Fruit fly (Drosophila melanogaster) whole organism, wandering third instar larva: Measurements from ENCODE around the gene nonA.

ENCODE experiments used
- Abd-B ChIP-seq: fragments of >200 bp; optimal IDR thresholded peaks from 2 replicates; lab custom pipeline; 2017; ENCODE audit warnings: missing biosample characterization, missing genetic modification characterization
- Dif ChIP-seq: fragments of 200-275, 200-300 bp; sonication (Bioruptor generic); optimal IDR thresholded peaks from 2 replicates; lab custom pipeline; 2018; ENCODE audit warnings: missing biosample characterization, missing genetic modification characterization; ENCODE audit not compliant: partially characterized antibody
- HLH106 ChIP-seq: fragments of 200-800 bp; optimal IDR thresholded peaks from 3 replicates; lab custom pipeline; 2019; ENCODE audit warnings: missing biosample characterization, mild to moderate bottlenecking, missing genetic modification characterization, moderate library complexity
- Myc ChIP-seq: fragments of >200 bp; optimal IDR thresholded peaks from 2 replicates; lab custom pipeline; 2017
- brk ChIP-seq: fragments of 200-800 bp; sonication (Bioruptor generic); optimal IDR thresholded peaks from 2 replicates; lab custom pipeline; 2016; ENCODE audit warnings: missing biosample characterization, mild to moderate bottlenecking, missing genetic modification characterization
- foxo ChIP-seq, 2 experiments: fragments of 200-800 bp; sonication (Bioruptor generic); optimal IDR thresholded peaks; 2 replicates in 1 of 2; 3 replicates in 1 of 2; lab custom pipeline; 2016 to 2017; ENCODE audit warnings: missing biosample characterization in 2 of 2, missing genetic modification characterization in 2 of 2
- fru ChIP-seq: fragments of 200-800 bp; sonication (Bioruptor generic); optimal IDR thresholded peaks from 3 replicates; lab custom pipeline; 2016; ENCODE audit warnings: missing biosample characterization, mild to moderate bottlenecking, missing genetic modification characterization
- h ChIP-seq: fragments of 200-800 bp; sonication (Bioruptor generic); optimal IDR thresholded peaks from 3 replicates; lab custom pipeline; 2016; ENCODE audit warnings: missing biosample characterization, mild to moderate bottlenecking, missing genetic modification characterization
- pan ChIP-seq: fragments of >200 bp; optimal IDR thresholded peaks from 2 replicates; lab custom pipeline; 2017
- psq ChIP-seq: fragments of 200-800 bp; sonication (Bioruptor generic); optimal IDR thresholded peaks from 3 replicates; lab custom pipeline; 2017; ENCODE audit warnings: missing biosample characterization, mild to moderate bottlenecking, missing genetic modification characterization, moderate library complexity
- rgr ChIP-seq: fragments of 200-800 bp; sonication (Bioruptor generic); optimal IDR thresholded peaks from 3 replicates; lab custom pipeline; 2016; ENCODE audit warnings: missing biosample characterization, mild to moderate bottlenecking, missing genetic modification characterization
- tai ChIP-seq: sonication (Bioruptor generic); optimal IDR thresholded peaks from 2 replicates; lab custom pipeline; 2016; ENCODE audit warnings: missing biosample characterization, missing genetic modification characterization
- usp ChIP-seq: fragments of >200 bp; optimal IDR thresholded peaks from 2 replicates; lab custom pipeline; 2017; ENCODE audit warnings: missing biosample characterization, missing genetic modification characterization

DNA sequence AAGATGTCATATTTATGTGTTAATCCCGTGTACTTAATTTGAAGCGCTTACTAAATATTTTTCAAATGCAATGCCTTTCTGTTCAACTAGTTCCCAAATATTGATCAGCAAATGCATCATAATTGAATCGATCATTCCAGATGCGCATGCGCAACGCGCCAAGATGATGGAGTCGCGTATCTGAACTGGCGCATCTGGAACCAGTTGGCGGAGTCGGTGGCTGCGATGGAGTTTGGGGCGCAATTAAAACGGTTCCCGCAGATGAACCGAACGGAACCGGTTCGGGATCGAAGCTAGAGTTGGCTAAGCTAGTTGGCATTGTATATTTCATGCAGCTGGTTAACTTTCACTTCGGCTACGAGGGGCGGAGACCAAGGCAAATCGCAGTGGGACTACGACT lies 35.9 kb upstream of the nonA start, which contains the start of gene CalpC:
- TF ChIP-seq tai (GFP tag; lab: Kevin White, UChicago) (no peak), fru (no peak), Myc (no peak), rgr (GFP tag; lab: Kevin White, UChicago) (no peak), brk (GFP tag; lab: Kevin White, UChicago) (no peak), foxo (GFP tag; optimal IDR thresholded peaks at IDR 0.05; lab: Kevin White, UChicago) (no peak), Abd-B (GFP tag; lab: Kevin White, UChicago) (no peak), h (GFP tag; lab: Kevin White, UChicago) (no peak), HLH106 (tag; lab: Kevin White, UChicago) (no peak), usp (GFP tag; lab: Kevin White, UChicago) (no peak), pan (lab: Kevin White, UChicago) (no peak), psq (GFP tag; lab: Kevin White, UChicago) (no peak), Dif (GFP tag; lab: Kevin White, UChicago) (no peak)
